Fruit fly (Drosophila melanogaster) whole organism, pupa: ENCODE results near the gene Gem3.

Experiments
- CG10348 ChIP-seq: fragments of 200-800 bp; sonication (Bioruptor generic); IDR thresholded peaks from 2 replicates; pipeline ENCODE4 v1.3.6; 2022; ENCODE audit warnings: missing biosample characterization, missing genetic modification characterization
- CG12605 ChIP-seq: fragments of 200-800 bp; sonication (Bioruptor generic); IDR thresholded peaks from 2 replicates; pipeline ENCODE4 v1.3.6; 2022; ENCODE audit warnings: missing biosample characterization, missing genetic modification characterization
- CG13204 ChIP-seq: fragments of 200-800 bp; sonication (Bioruptor generic); optimal IDR thresholded peaks from 2 replicates; lab custom pipeline; 2018; ENCODE audit warnings: missing biosample characterization, mild to moderate bottlenecking, missing genetic modification characterization, moderate library complexity
- CG14655 ChIP-seq: fragments of 200-800 bp; sonication (Bioruptor generic); optimal IDR thresholded peaks from 3 replicates; lab custom pipeline; 2017; ENCODE audit warnings: mild to moderate bottlenecking, missing biosample characterization, missing genetic modification reagents, missing genetic modification characterization
- CG15710 ChIP-seq: fragments of 200-800 bp; sonication (Bioruptor generic); optimal IDR thresholded peaks from 2 replicates; lab custom pipeline; 2018; ENCODE audit warnings: missing biosample characterization, mild to moderate bottlenecking, missing genetic modification characterization, moderate library complexity
- CG17806 ChIP-seq: fragments of 200-800 bp; sonication (Bioruptor generic); optimal IDR thresholded peaks from 2 replicates; lab custom pipeline; 2018; ENCODE audit warnings: missing biosample characterization, mild to moderate bottlenecking, missing genetic modification characterization, moderate library complexity
- CG32121 ChIP-seq: fragments of 200-800 bp; sonication (Bioruptor generic); IDR thresholded peaks from 2 replicates; pipeline ENCODE4 v1.3.6; 2022; ENCODE audit warnings: missing biosample characterization, missing genetic modification characterization
- CG34367 ChIP-seq: fragments of 200-800 bp; sonication (Bioruptor generic); optimal IDR thresholded peaks from 2 replicates; lab custom pipeline; 2018; ENCODE audit warnings: missing biosample characterization, mild to moderate bottlenecking, missing genetic modification characterization
- CG4496 ChIP-seq: fragments of 200-800 bp; sonication (Bioruptor generic); IDR thresholded peaks from 3 replicates; pipeline ENCODE4 v1.3.6; 2022; ENCODE audit warnings: missing biosample characterization, missing genetic modification characterization
- CG8159 ChIP-seq: fragments of 200-800 bp; sonication (Bioruptor generic); optimal IDR thresholded peaks from 3 replicates; lab custom pipeline; 2018; ENCODE audit warnings: missing biosample characterization, mild to moderate bottlenecking, missing genetic modification characterization, moderate library complexity
- CG8301 ChIP-seq: fragments of 200-800 bp; sonication (Bioruptor generic); optimal IDR thresholded peaks from 2 replicates; lab custom pipeline; 2018; ENCODE audit warnings: missing biosample characterization, mild to moderate bottlenecking, missing genetic modification characterization
- CG9948 ChIP-seq: fragments of 200-800 bp; sonication (Bioruptor generic); optimal IDR thresholded peaks from 2 replicates; lab custom pipeline; 2018; ENCODE audit warnings: missing biosample characterization, mild to moderate bottlenecking, missing genetic modification characterization, moderate library complexity
- D1 ChIP-seq: fragments of 200-800 bp; sonication (Bioruptor generic); optimal IDR thresholded peaks from 2 replicates; lab custom pipeline; 2018; ENCODE audit warnings: missing biosample characterization, mild to moderate bottlenecking, missing genetic modification characterization, moderate library complexity
- EcR ChIP-seq: fragments of 200-800 bp; sonication (Bioruptor generic); optimal IDR thresholded peaks from 3 replicates; lab custom pipeline; 2019; ENCODE audit warnings: missing biosample characterization, missing genetic modification characterization, mild to moderate bottlenecking, moderate library complexity, missing genetic modification reagents
- Ets98B ChIP-seq: fragments of 200-800 bp; sonication (Bioruptor generic); IDR thresholded peaks from 2 replicates; pipeline ENCODE4 v1.3.6; 2022; ENCODE audit warnings: missing biosample characterization, missing genetic modification characterization
- Pif1A ChIP-seq: fragments of 200-800 bp; sonication (Bioruptor generic); optimal IDR thresholded peaks from 3 replicates; lab custom pipeline; 2016; ENCODE audit warnings: missing biosample characterization, missing genetic modification characterization
- Pif1B ChIP-seq: fragments of 200-800 bp; sonication (Bioruptor generic); optimal IDR thresholded peaks from 3 replicates; lab custom pipeline; 2016; ENCODE audit warnings: missing biosample characterization, missing genetic modification characterization
- Snoo ChIP-seq: fragments of 200-800 bp; sonication (Bioruptor generic); optimal IDR thresholded peaks from 3 replicates; lab custom pipeline; 2017; ENCODE audit warnings: missing biosample characterization, mild to moderate bottlenecking, missing genetic modification characterization, inconsistent platforms
- fd96Ca ChIP-seq: fragments of 200-800 bp; sonication (Bioruptor generic); IDR thresholded peaks from 3 replicates; pipeline ENCODE4 v1.3.6; 2022; ENCODE audit warnings: missing biosample characterization, missing genetic modification characterization
- gl ChIP-seq: fragments of 200-800 bp; sonication (Bioruptor generic); optimal IDR thresholded peaks from 2 replicates; lab custom pipeline; 2018; ENCODE audit warnings: missing biosample characterization, mild to moderate bottlenecking, missing genetic modification characterization
- rn ChIP-seq: fragments of 200-800 bp; sonication (Bioruptor generic); IDR thresholded peaks from 2 replicates; pipeline ENCODE4 v1.3.6; 2022; ENCODE audit warnings: missing biosample characterization, missing genetic modification characterization

The Gem3 gene

dm6 chr3L:10429474-10429873 lies 33.4 kb downstream of the Gem3 start:
- TF ChIP-seq CG8301 = no peak
- no peak for TF ChIP-seq CG14655 (GFP tag; lab: Kevin White, UChicago)
- TF ChIP-seq Pif1B = no peak
- no peak for TF ChIP-seq rn (GFP tag; lab: Robert Waterston, UW)
- no peak for TF ChIP-seq CG8159 (tag; lab: Kevin White, UChicago)
- TF ChIP-seq Pif1A = no peak

dm6 chr3L:10428746-10429145 lies 34.2 kb downstream of the Gem3 start:
- TF ChIP-seq CG4496 (GFP tag; lab: Robert Waterston, UW) = 0 out of 3 replicates have a peak, but pooled peaks have one; percentile 32
- TF ChIP-seq Pif1A = no peak
- TF ChIP-seq CG12605 (GFP tag; lab: Robert Waterston, UW) = no peak
- no peak for TF ChIP-seq gl
- TF ChIP-seq CG13204 (GFP tag; lab: Kevin White, UChicago) = no peak
- TF ChIP-seq D1 (tag; lab: Kevin White, UChicago) = no peak
- no peak for TF ChIP-seq rn (GFP tag; lab: Robert Waterston, UW)
- TF ChIP-seq fd96Ca (GFP tag; lab: Robert Waterston, UW) = no peak
- TF ChIP-seq Snoo = no peak
- peak; percentile 21 for TF ChIP-seq CG9948 (tag; lab: Kevin White, UChicago)
- TF ChIP-seq CG15710 (tag; lab: Kevin White, UChicago) = no peak
- no peak for TF ChIP-seq EcR (GFP tag; lab: Kevin White, UChicago)
- peak; percentile 47; the same call in 1 of the 2 replicates for TF ChIP-seq Ets98B (GFP tag; lab: Robert Waterston, UW)
- no peak for TF ChIP-seq CG17806 (tag; lab: Kevin White, UChicago)
- TF ChIP-seq CG8159 (tag; lab: Kevin White, UChicago) = peak; percentile 27
- TF ChIP-seq CG34367 (tag; lab: Kevin White, UChicago) = no peak
- TF ChIP-seq CG8301 = peak; percentile 69
- no peak for TF ChIP-seq Pif1B
- peak; percentile 69 for TF ChIP-seq CG14655 (GFP tag; lab: Kevin White, UChicago)
- TF ChIP-seq CG10348 (GFP tag; lab: Robert Waterston, UW) = peak; percentile 59
- peak; percentile 88 for TF ChIP-seq CG32121

- TF ChIP-seq CG8301 = peak; percentile 69
- peak; percentile 69 for TF ChIP-seq CG32121
- no peak for TF ChIP-seq CG13204 (GFP tag; lab: Kevin White, UChicago)
- peak; percentile 78 for TF ChIP-seq CG4496 (GFP tag; lab: Robert Waterston, UW)
- TF ChIP-seq Ets98B (GFP tag; lab: Robert Waterston, UW) = peak; percentile 78
- TF ChIP-seq rn (GFP tag; lab: Robert Waterston, UW) = no peak
- TF ChIP-seq fd96Ca (GFP tag; lab: Robert Waterston, UW) = peak; percentile 66; the same call in 2 of the 3 replicates
- no peak for TF ChIP-seq CG17806 (tag; lab: Kevin White, UChicago)
- peak; percentile 62 for TF ChIP-seq CG14655 (GFP tag; lab: Kevin White, UChicago)
- no peak for TF ChIP-seq Snoo
- no peak for TF ChIP-seq CG12605 (GFP tag; lab: Robert Waterston, UW)
- no peak for TF ChIP-seq Pif1A
Observed at dm6 chr3L:10428027-10428426, 34.9 kb downstream of the Gem3 start.

- TF ChIP-seq rn (GFP tag; lab: Robert Waterston, UW) (no peak), CG8301 (no peak), Ets98B (GFP tag; lab: Robert Waterston, UW) (no peak), CG13204 (GFP tag; lab: Kevin White, UChicago) (no peak), CG4496 (GFP tag; lab: Robert Waterston, UW) (no peak)
Observed at dm6 chr3L:10427318-10427717, 35.6 kb downstream of the Gem3 start.

dm6 chr3L:10418401-10418800 lies 44.5 kb downstream of the Gem3 start:
- TF ChIP-seq CG13204 (GFP tag; lab: Kevin White, UChicago) (peak; percentile 65), CG34367 (tag; lab: Kevin White, UChicago) (peak; percentile 36), CG15710 (tag; lab: Kevin White, UChicago) (peak; percentile 21), gl (peak; percentile 8), CG4496 (GFP tag; lab: Robert Waterston, UW) (no peak)

dm6 chr3L:10412518-10412917 lies 50.4 kb downstream of the Gem3 start, which contains the start of gene CG12362:
TSS of gene CG12362 (plus strand) at chr3L:10412818.
- TF ChIP-seq fd96Ca (GFP tag; lab: Robert Waterston, UW) (no peak), Ets98B (GFP tag; lab: Robert Waterston, UW) (no peak), CG12605 (GFP tag; lab: Robert Waterston, UW) (no peak), gl (no peak), CG10348 (GFP tag; lab: Robert Waterston, UW) (no peak), D1 (tag; lab: Kevin White, UChicago) (no peak), rn (GFP tag; lab: Robert Waterston, UW) (no peak), CG8301 (no peak)

dm6 chr3L:10411611-10412010 lies 51.3 kb downstream of the Gem3 start:
- no peak for TF ChIP-seq CG12605 (GFP tag; lab: Robert Waterston, UW)
- TF ChIP-seq fd96Ca (GFP tag; lab: Robert Waterston, UW) = no peak
- no peak for TF ChIP-seq EcR (GFP tag; lab: Kevin White, UChicago)
- TF ChIP-seq CG9948 (tag; lab: Kevin White, UChicago) = peak; percentile 9
- peak; percentile 17 for TF ChIP-seq CG8159 (tag; lab: Kevin White, UChicago)
- peak; percentile 13 for TF ChIP-seq CG34367 (tag; lab: Kevin White, UChicago)
- TF ChIP-seq CG4496 (GFP tag; lab: Robert Waterston, UW) = no peak
- TF ChIP-seq CG32121 = no peak
- TF ChIP-seq Pif1B = no peak
- no peak for TF ChIP-seq D1 (tag; lab: Kevin White, UChicago)
- no peak for TF ChIP-seq CG13204 (GFP tag; lab: Kevin White, UChicago)
- TF ChIP-seq gl = no peak
- TF ChIP-seq CG17806 (tag; lab: Kevin White, UChicago) = peak; percentile 41
- TF ChIP-seq CG15710 (tag; lab: Kevin White, UChicago) = peak; percentile 49
- TF ChIP-seq Pif1A = peak; percentile 9
